Worm (Caenorhabditis elegans): Measurements from ENCODE around the gene mfn-1.

- no peak for TF ChIP-seq ztf-23 (GFP tag; IDR thresholded peaks at IDR 0.05)
- TF ChIP-seq ztf-29 (GFP tag; IDR thresholded peaks at IDR 0.05) = no peak
- TF ChIP-seq tab-1 (GFP tag; IDR thresholded peaks at IDR 0.05) = no peak
- no peak for TF ChIP-seq cog-1 (tag; optimal IDR thresholded peaks at IDR 0.05)
- TF ChIP-seq flt-1 (GFP tag; IDR thresholded peaks at IDR 0.05) = no peak
These were observed 28.0 kb downstream of the mfn-1 start, which contains the start of gene adbp-1 for ce11 chrII:11443862-11444261.
